Fruit fly (Drosophila melanogaster) ovary, adult (tissue): ENCODE results near the gene Zmynd10.

Source experiments
- CG17801 ChIP-seq: fragments of 200-800 bp; optimal IDR thresholded peaks from 2 replicates; lab custom pipeline; 2019; ENCODE audit warnings: missing biosample characterization, mild to moderate bottlenecking, missing genetic modification characterization, moderate library complexity; ENCODE audit not compliant: partially characterized antibody

The Zmynd10 gene

DNA sequence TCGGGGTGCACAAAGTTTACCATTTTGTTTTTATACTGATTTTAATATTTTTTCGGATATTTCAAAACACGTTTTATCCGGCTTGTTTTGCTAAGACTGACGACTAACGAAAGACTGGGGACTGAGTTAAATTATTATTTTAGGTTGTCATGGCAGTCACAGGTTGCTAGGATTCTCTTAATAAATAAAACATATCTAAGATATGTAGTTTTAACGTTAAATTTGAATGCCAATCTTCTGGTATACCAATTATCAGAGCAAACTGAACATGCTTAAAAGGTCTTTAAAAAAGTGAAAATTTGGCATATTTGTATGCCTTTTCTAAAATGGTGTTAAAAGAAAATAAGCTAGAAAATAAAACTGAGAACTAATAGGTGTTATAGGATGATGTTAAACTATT lies at the start of gene Zmynd10:
Gene Zmynd10 (minus strand): TSS at position 101 of the 400 bp plus-strand sequence.
- TF ChIP-seq CG17801 (GFP tag; lab: Kevin White, UChicago), result no peak

DNA sequence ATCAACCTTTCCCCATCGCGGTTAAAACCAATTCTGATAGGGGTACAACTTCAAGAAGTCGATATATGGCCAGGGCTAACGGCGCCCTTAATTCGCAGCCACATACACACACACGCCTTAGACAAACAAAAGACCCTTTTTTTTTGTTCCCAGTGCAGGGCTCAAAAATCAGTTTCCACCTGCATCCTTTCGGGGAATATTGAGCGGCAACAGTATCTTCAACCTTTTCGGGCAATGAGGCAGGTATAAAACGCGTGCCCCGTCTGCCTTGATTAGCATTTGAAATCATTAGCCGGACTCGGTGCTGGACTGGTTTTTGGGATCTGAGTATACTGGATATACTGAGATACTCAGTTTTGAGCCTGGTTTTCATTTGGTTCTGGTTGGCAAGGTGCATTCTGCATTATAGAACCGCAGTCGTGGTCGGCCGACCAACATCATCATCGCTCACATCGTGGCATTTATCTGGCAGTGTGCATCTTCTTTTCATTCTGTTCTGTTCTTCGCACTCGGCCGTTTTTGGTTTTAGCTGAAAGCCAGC lies 47.9 kb upstream of the Zmynd10 start:
- TF ChIP-seq CG17801 (GFP tag; lab: Kevin White, UChicago), result no peak

DNA sequence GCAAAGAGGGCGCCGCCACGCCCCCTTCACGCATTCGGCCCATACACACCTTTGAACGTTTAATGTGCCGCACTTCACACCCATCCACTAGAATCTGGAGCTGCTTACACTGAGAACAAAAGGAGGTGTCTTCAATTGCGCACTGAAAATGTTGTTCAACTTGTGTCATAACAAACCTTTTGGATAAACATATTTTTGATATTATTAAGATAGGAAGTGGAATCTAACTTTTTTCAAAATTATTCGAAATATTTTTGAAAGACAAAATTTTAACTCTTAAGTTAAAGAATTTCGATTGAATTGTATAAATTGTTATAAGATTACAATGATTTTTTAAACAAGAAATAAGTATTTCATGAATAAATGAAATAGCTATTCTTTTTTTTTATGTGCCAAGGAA lies 42.1 kb upstream of the Zmynd10 start:
- no peak for TF ChIP-seq CG17801 (GFP tag; lab: Kevin White, UChicago)

DNA sequence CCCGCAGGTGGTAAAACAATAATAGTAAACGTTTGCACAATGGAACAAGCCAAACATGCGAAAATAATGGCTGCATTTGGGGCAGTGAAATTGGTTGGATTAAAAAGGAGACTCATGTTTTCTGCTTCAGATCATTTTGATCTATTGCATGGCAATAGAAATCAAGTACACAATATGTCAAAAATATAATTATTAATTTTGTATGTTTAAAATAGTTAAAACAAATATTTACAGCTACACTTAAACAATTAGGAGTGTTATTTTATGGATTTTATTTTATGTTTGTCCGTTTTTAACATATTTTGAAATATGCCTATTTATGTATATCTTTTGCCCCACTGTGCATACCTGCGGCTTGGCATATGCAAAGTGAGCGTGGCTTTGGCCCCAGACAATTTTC lies 40.0 kb upstream of the Zmynd10 start:
- no peak for TF ChIP-seq CG17801 (GFP tag; lab: Kevin White, UChicago)

DNA sequence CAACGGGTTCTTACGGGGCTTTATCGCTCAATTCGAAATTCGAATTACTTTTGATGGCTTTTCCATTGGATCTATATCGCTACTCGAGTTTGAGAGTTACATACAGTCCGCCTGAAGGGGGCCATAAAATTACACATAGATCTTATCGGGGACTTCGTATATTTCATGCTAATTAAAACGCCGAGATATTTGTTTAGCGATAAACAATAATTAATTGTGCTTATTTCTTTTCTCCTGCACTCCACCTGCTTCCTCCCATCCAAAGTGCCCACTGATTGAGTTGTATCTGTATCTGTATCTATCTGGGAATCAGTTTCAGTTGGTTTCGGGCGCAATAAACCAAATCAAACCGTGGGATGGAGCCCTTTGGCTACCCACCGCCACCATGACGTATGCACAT lies 39.4 kb upstream of the Zmynd10 start:
- TF ChIP-seq CG17801 (GFP tag; lab: Kevin White, UChicago), result no peak

DNA sequence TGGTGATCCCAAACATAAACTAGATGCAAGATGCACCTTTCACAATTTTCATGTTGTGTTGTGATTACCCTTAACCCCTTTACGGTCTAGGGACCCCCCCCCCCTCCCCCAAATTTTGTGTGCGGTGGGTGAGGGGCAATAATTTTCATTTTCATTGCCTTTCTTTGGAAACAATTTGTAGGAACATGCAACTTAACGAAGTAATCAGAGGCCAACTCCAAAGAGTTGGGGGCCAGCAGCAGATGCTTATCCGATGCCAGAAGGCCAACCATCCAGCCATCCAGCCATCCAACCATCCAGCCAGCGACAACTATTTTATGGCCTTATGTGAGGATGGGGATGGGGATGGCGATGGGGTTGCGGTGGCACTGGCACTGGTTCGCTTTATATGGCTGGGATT lies 38.7 kb upstream of the Zmynd10 start:
- no peak for TF ChIP-seq CG17801 (GFP tag; lab: Kevin White, UChicago)

DNA sequence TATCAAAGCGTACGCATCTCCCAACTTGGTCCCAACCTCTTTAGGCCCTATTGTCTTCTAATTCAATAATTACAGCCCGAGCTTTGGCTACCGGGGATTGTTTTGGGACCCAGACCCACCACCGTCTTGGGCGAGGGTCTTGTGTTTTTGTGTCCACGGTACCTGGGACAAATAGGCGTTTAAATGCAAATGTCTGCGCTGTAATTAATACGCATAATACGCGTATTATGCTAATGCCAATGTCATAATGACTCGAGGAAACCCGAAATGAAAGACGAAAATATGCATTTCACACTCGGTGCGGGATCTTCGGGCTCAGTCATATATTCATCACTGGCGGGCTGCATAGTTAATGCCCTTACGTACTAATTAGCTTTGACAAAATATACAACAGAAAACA lies 38.1 kb upstream of the Zmynd10 start:
- TF ChIP-seq CG17801 (GFP tag; lab: Kevin White, UChicago), result no peak

DNA sequence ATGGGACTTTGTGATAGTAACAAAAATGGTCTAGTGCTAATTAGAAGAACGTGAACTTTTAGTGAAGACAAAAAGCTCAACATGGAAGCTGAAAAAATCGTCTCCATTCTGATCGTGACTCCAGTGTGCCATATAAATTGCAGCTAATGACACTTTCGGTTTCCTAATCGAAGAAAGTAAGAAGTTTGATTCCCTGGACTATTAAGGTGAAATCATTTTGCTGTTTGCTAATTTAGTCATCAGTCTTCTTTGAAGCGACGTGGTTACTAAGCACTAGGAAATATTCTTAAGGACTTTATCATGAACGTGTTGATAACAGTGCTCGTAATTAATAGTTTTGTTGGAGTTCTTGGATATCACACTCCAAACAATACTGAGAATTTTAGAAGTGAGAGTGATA lies 36.5 kb upstream of the Zmynd10 start, which contains the start of gene CG34429:
Gene CG34429 (plus strand): TSS at position 301 of the 400 bp plus-strand sequence.
- TF ChIP-seq CG17801 (GFP tag; lab: Kevin White, UChicago), result no peak

DNA sequence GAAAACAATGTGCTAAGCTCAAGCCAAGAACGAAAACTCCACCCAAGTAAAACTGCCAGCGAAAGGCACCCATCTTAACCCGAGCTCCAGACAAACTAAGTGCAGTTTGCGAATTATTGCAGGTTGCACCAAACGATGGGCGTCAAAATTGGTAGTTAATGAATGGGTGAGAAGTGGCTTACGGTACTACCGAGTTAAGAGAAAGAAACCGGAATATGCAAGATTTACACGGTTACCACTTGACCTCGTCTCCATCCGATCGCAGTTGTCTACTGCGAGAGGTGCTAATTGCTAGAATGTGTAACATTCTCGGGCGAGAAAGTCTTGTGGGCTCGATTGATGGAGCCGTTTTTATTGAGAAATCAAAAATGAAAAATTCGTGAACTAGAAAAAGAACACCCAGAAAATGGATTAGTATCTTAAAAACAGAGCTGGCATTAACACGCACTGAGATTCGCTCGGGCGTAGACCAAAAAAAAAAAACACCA lies 35.1 kb upstream of the Zmynd10 start, which contains the start of the genes CG14115 and CG34428:
Gene CG14115 (minus strand): TSS at position 101 of the 488 bp plus-strand sequence.
Gene CG34428 (plus strand): TSS at position 438 of the 488 bp plus-strand sequence.
- TF ChIP-seq CG17801 (GFP tag; lab: Kevin White, UChicago), result no peak

DNA sequence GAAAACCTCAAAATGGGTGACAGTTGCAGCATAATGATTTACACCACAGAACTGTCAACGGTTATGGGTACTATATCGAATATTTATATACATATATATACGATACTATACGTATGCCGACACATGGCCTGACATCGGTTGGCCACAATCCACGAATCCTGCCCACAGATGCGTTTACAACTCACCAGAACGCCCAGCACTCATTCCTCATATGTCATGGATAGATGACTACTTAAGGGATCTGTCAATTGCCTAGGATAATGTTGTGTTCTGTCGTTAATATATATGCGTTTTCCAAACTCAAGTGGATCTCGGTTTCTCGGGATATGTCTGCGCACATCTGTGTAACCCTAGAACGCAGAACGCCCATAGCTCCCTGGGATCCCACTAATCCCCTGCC lies 32.2 kb upstream of the Zmynd10 start:
- no peak for TF ChIP-seq CG17801 (GFP tag; lab: Kevin White, UChicago)

DNA sequence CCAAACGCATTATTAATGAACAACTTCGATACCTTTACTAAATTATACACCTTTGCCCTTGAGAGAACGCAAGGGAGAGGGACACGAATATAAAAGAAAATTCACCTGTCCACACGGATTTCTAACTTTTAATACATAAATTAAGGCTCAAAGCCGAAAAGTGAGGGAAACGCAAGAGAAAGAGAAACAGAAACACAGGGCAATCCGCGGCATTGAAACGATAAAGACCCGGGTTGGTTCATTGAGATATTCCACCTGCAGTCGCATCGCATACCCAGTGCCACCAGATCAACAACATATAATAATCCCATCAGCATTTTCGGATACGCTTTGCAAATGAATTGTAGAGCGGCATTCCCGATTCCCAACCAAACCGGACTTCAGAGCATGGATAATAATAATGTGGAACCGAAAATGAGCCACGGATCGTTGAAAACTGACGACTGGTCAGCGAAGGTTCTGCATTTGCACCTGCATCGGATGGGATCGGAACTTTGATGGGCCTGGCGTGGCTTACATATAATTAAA lies 24.5 kb upstream of the Zmynd10 start:
- TF ChIP-seq CG17801 (GFP tag; lab: Kevin White, UChicago), result no peak

DNA sequence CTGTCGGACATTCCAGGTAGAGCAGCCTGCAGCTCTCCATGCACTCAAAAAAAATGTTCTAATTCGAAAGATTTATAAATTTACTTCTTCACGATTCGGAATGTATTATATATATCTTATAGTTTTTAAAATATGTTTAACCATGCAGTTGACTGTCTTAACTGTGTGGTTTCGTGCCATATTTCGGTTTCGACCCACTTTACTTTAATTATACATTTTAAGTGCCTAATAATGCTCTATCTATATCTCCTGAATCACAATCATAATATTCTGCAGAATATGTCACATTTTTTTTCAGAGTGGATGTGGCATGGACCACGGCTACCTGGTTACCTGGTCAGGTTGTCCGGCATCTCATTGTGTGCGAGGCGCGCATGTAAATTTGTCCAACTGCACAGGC lies 23.4 kb upstream of the Zmynd10 start:
- TF ChIP-seq CG17801 (GFP tag; lab: Kevin White, UChicago), result no peak

DNA sequence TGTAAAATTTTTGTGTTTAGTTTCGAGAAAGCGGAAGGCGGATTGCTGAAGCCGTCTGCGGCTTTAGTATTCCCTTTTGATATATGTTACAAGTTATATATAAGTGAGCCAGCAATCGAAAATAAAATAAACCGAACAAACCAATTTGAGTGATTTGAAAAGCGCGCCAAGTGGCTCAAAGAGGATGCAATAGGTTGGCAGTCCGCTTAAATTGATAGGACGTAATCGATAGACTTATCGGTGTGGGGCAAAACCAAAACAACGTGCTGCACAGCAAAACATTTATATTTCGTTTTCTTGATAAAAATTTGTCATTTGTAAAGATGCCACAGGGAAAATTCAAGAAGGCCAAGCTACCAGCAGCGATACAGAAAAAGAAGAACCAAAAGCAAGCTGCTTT lies 20.5 kb upstream of the Zmynd10 start, which contains the start of gene CG11279:
Gene CG11279 (plus strand): TSS at position 220 of the 400 bp plus-strand sequence.
- TF ChIP-seq CG17801 (GFP tag; lab: Kevin White, UChicago), result peak; percentile 16

DNA sequence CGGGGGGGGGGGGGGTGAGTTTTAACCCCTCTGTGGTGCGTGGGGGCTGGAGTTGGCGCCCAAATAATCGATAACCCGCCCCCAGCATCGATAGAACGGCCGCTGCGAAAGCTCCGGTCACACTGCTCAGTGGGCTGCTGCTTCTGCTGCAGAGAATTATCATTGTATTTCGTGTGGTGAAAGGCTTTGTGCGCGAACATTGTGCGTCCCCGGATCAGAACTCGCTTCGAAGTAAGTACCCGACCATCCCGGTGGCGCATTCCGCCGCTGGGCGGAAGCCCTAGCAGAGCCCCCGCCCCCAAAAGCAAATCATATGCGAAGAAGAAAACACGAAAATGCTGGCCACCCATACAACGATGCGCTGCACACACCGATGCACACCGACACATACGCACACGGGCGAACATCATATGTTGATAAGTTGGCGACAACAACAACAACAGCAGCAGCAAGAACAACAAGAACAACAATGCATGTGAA lies 18.1 kb upstream of the Zmynd10 start, which contains the start of gene Syx13:
Gene Syx13 (plus strand): TSS at position 100 of the 480 bp plus-strand sequence.
- TF ChIP-seq CG17801 (GFP tag; lab: Kevin White, UChicago), result no peak

DNA sequence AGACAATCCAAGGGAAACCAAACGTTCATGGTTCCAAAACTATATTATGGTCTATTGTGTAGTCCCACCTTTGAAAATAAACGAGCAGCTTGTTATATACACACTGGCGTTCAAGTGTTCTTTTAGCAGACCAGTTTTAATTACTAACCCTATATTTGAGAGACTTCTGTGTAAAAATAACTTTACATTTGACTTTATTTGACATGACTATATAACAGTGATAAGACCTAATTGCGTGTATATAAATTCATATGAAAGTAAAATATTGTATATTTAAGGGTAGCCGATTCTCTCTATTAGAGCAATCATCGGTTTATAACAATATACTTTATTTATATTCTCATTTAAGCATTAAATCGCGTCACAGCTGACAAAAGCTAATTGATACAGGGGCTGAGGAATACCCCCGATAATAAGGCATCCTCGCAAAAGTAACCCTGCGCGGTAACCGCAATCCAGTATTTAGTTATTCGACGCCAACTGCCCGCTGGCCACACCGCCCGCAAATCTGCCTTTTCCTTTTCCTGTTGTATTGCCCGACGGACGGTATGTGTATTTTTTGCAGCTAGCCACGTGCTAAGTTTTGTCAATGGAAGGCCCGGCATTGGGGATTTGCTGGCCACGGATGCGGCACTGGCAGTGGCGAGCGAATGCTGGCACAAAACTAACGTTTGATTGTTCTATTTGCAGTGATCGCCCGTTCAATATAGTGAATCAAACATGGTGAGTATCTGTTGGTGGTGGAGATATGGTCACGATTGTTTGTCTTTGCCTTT lies 15.2 kb upstream of the Zmynd10 start, which contains the start of gene RpS4:
Gene RpS4 (plus strand): TSS at position 465 of the 776 bp plus-strand sequence.
- TF ChIP-seq CG17801 (GFP tag; lab: Kevin White, UChicago), result peak; percentile 86
